Fruit fly (Drosophila melanogaster) whole organism, embryonic: ENCODE measurements around the gene CG14221.

Experiments used
- Ada2b ChIP-seq: fragments of 200-800 bp; sonication (Bioruptor generic); IDR thresholded peaks from 2 replicates; pipeline ENCODE4 v1.3.6; 2022; ENCODE audit warnings: missing biosample characterization, missing genetic modification characterization
- Atf6 ChIP-seq: fragments of 200-800 bp; sonication (Bioruptor generic); IDR thresholded peaks from 2 replicates; pipeline ENCODE4 v1.3.6; 2022; ENCODE audit warnings: missing biosample characterization, missing genetic modification characterization
- Bgb ChIP-seq: fragments of 200-800 bp; sonication (Bioruptor generic); IDR thresholded peaks from 2 replicates; pipeline ENCODE4 v1.3.6; 2022; ENCODE audit warnings: missing biosample characterization, missing genetic modification characterization; ENCODE audit not compliant: partially characterized antibody
- Blimp-1 ChIP-seq: fragments of 200-800 bp; sonication (Bioruptor generic); optimal IDR thresholded peaks from 3 replicates; lab custom pipeline; 2018; ENCODE audit warnings: missing biosample characterization, missing genetic modification characterization, mild to moderate bottlenecking, moderate library complexity, missing genetic modification reagents
- CG11247 ChIP-seq: fragments of 200-800 bp; sonication (Bioruptor generic); IDR thresholded peaks from 2 replicates; pipeline ENCODE4 v1.3.6; 2022; ENCODE audit warnings: missing biosample characterization, missing genetic modification characterization
- CG1233 ChIP-seq: fragments of 200-800 bp; sonication (Bioruptor generic); optimal IDR thresholded peaks from 4 replicates; lab custom pipeline; 2018; ENCODE audit warnings: missing biosample characterization, mild to moderate bottlenecking, missing genetic modification characterization
- CG13894 ChIP-seq: fragments of 200-800 bp; sonication (Bioruptor generic); optimal IDR thresholded peaks from 3 replicates; lab custom pipeline; 2018; ENCODE audit warnings: missing biosample characterization, mild to moderate bottlenecking, missing genetic modification characterization, moderate library complexity
- CG14860 ChIP-seq: fragments of 200-800 bp; sonication (Bioruptor generic); IDR thresholded peaks from 3 replicates; pipeline ENCODE4 v1.3.6; 2022; ENCODE audit warnings: missing biosample characterization, missing genetic modification characterization; ENCODE audit not compliant: partially characterized antibody
- CG16813 ChIP-seq: fragments of 200-800 bp; sonication (Bioruptor generic); IDR thresholded peaks from 3 replicates; pipeline ENCODE4 v1.3.6; 2022; ENCODE audit warnings: missing biosample characterization, missing genetic modification characterization; ENCODE audit not compliant: partially characterized antibody
- CG17361 ChIP-seq: fragments of 200-800 bp; sonication (Bioruptor generic); IDR thresholded peaks from 3 replicates; pipeline ENCODE4 v1.3.6; 2022; ENCODE audit warnings: missing biosample characterization, missing genetic modification characterization
- CG1792 ChIP-seq: fragments of 200-800 bp; sonication (Bioruptor generic); optimal IDR thresholded peaks from 2 replicates; lab custom pipeline; 2016; ENCODE audit warnings: missing biosample characterization, missing genetic modification characterization
- CG18764 ChIP-seq: fragments of 200-800 bp; sonication (Bioruptor generic); optimal IDR thresholded peaks from 3 replicates; lab custom pipeline; 2016; ENCODE audit warnings: missing biosample characterization, missing genetic modification characterization
- CG3163 ChIP-seq: fragments of 200-800 bp; sonication (Bioruptor generic); optimal IDR thresholded peaks from 3 replicates; lab custom pipeline; 2016; ENCODE audit warnings: missing biosample characterization, missing genetic modification characterization
- CG3995 ChIP-seq: fragments of 200-800 bp; sonication (Bioruptor generic); optimal IDR thresholded peaks from 3 replicates; lab custom pipeline; 2016; ENCODE audit warnings: missing biosample characterization, missing genetic modification characterization
- CG4328 ChIP-seq: fragments of 200-800 bp; sonication (Bioruptor generic); optimal IDR thresholded peaks from 3 replicates; lab custom pipeline; 2017; ENCODE audit warnings: missing biosample characterization, missing genetic modification reagents, missing genetic modification characterization
- CG5953 ChIP-seq: fragments of 200-800 bp; sonication (Bioruptor generic); IDR thresholded peaks from 2 replicates; pipeline ENCODE4 v1.3.6; 2022; ENCODE audit warnings: missing biosample characterization, missing genetic modification characterization
- CG6791 ChIP-seq: fragments of 200-800 bp; sonication (Bioruptor generic); IDR thresholded peaks from 3 replicates; pipeline ENCODE4 v1.3.6; 2022; ENCODE audit warnings: missing biosample characterization, missing genetic modification characterization; ENCODE audit not compliant: partially characterized antibody
- CG8359 ChIP-seq: fragments of 200-800 bp; sonication (Bioruptor generic); optimal IDR thresholded peaks from 2 replicates; lab custom pipeline; 2017; ENCODE audit warnings: missing biosample characterization, mild to moderate bottlenecking, missing genetic modification characterization, borderline replicate concordance
- CG9727 ChIP-seq: fragments of 200-800 bp; sonication (Bioruptor generic); optimal IDR thresholded peaks from 3 replicates; lab custom pipeline; 2017; ENCODE audit warnings: missing biosample characterization, mild to moderate bottlenecking, missing genetic modification characterization
- Doc3 ChIP-seq: fragments of 200-800 bp; sonication (Bioruptor generic); IDR thresholded peaks from 3 replicates; pipeline ENCODE4 v1.3.6; 2022; ENCODE audit warnings: missing biosample characterization, missing genetic modification characterization; ENCODE audit not compliant: partially characterized antibody
- Fer2 ChIP-seq: fragments of 200-800 bp; sonication (Bioruptor generic); optimal IDR thresholded peaks from 2 replicates; lab custom pipeline; 2018; ENCODE audit warnings: missing biosample characterization, mild to moderate bottlenecking, missing genetic modification characterization, moderate library complexity
- HLH4C ChIP-seq: fragments of 200-800 bp; sonication (Bioruptor generic); IDR thresholded peaks from 3 replicates; pipeline ENCODE4 v1.3.6; 2022; ENCODE audit warnings: missing biosample characterization, missing genetic modification characterization; ENCODE audit not compliant: partially characterized antibody
- Hr51 ChIP-seq, 2 experiments: fragments of 200-800 bp; sonication (Bioruptor generic); optimal IDR thresholded peaks; 2 replicates in 1 of 2; 3 replicates in 1 of 2; lab custom pipeline; 2016 to 2018; ENCODE audit warnings: missing biosample characterization in 2 of 2, missing genetic modification characterization in 2 of 2, mild to moderate bottlenecking in 1 of 2, moderate library complexity in 1 of 2
- Opbp ChIP-seq: fragments of 200-800 bp; sonication (Bioruptor generic); IDR thresholded peaks from 3 replicates; pipeline ENCODE4 v1.3.6; 2022; ENCODE audit warnings: missing biosample characterization, missing genetic modification characterization; ENCODE audit not compliant: partially characterized antibody
- Ptx1 ChIP-seq: fragments of 200-800 bp; sonication (Bioruptor generic); IDR thresholded peaks from 2 replicates; pipeline ENCODE4 v1.3.6; 2022; ENCODE audit warnings: missing biosample characterization, missing genetic modification characterization
- Scr ChIP-seq: fragments of 200-800 bp; sonication (Bioruptor generic); IDR thresholded peaks from 2 replicates; pipeline ENCODE4 v1.3.6; 2022; ENCODE audit warnings: missing biosample characterization, missing genetic modification characterization; ENCODE audit not compliant: partially characterized antibody
- Sox100B ChIP-seq: fragments of 200-800 bp; sonication (Bioruptor generic); optimal IDR thresholded peaks from 3 replicates; lab custom pipeline; 2018; ENCODE audit warnings: missing biosample characterization, mild to moderate bottlenecking, missing genetic modification characterization
- Sry-δ ChIP-seq: fragments of 200-800 bp; sonication (Bioruptor generic); optimal IDR thresholded peaks from 2 replicates; lab custom pipeline; 2016; ENCODE audit warnings: missing biosample characterization, missing genetic modification characterization
- ac ChIP-seq: fragments of 200-800 bp; sonication (Bioruptor generic); optimal IDR thresholded peaks from 3 replicates; lab custom pipeline; 2017; ENCODE audit warnings: missing biosample characterization, mild to moderate bottlenecking, missing genetic modification characterization
- ap ChIP-seq: fragments of 200-800 bp; sonication (Bioruptor generic); IDR thresholded peaks from 2 replicates; pipeline ENCODE4 v1.3.6; 2022; ENCODE audit warnings: missing biosample characterization, missing genetic modification characterization
- chinmo ChIP-seq: fragments of 200-800 bp; sonication (Bioruptor generic); IDR thresholded peaks from 4 replicates; pipeline ENCODE4 v1.3.6; 2022; ENCODE audit warnings: missing biosample characterization, missing genetic modification characterization; ENCODE audit not compliant: partially characterized antibody
- dimm ChIP-seq: fragments of 200-800 bp; sonication (Bioruptor generic); IDR thresholded peaks from 2 replicates; pipeline ENCODE4 v1.3.6; 2022; ENCODE audit warnings: missing biosample characterization, missing genetic modification characterization
- dmrt11E ChIP-seq: fragments of 200-800 bp; sonication (Bioruptor generic); optimal IDR thresholded peaks from 3 replicates; lab custom pipeline; 2018; ENCODE audit warnings: missing biosample characterization, mild to moderate bottlenecking, missing genetic modification characterization, moderate library complexity
- exex ChIP-seq: fragments of 200-800 bp; sonication (Bioruptor generic); optimal IDR thresholded peaks from 4 replicates; lab custom pipeline; 2018; ENCODE audit warnings: missing biosample characterization, mild to moderate bottlenecking, missing genetic modification characterization, moderate library complexity
- hbn ChIP-seq: fragments of 200-800 bp; sonication (Bioruptor generic); IDR thresholded peaks from 2 replicates; pipeline ENCODE4 v1.3.6; 2022; ENCODE audit warnings: missing biosample characterization, missing genetic modification characterization; ENCODE audit not compliant: partially characterized antibody
- luna ChIP-seq: fragments of 200-800 bp; sonication (Bioruptor generic); optimal IDR thresholded peaks from 2 replicates; lab custom pipeline; 2016; ENCODE audit warnings: missing biosample characterization, missing genetic modification characterization
- mld ChIP-seq: fragments of 200-800 bp; sonication (Bioruptor generic); IDR thresholded peaks from 3 replicates; pipeline ENCODE4 v1.3.6; 2022; ENCODE audit warnings: missing biosample characterization, missing genetic modification characterization; ENCODE audit not compliant: partially characterized antibody
- nerfin-2 ChIP-seq: fragments of 200-800 bp; sonication (Bioruptor generic); IDR thresholded peaks from 2 replicates; pipeline ENCODE4 v1.3.6; 2022; ENCODE audit warnings: missing biosample characterization, missing genetic modification characterization; ENCODE audit not compliant: partially characterized antibody
- nom ChIP-seq: fragments of 200-800 bp; sonication (Bioruptor generic); optimal IDR thresholded peaks from 2 replicates; lab custom pipeline; 2017; ENCODE audit warnings: missing biosample characterization, missing genetic modification characterization, mild to moderate bottlenecking, moderate library complexity, missing genetic modification reagents
- salm ChIP-seq: fragments of 200-800 bp; sonication (Bioruptor generic); optimal IDR thresholded peaks from 2 replicates; lab custom pipeline; 2018; ENCODE audit warnings: missing biosample characterization, mild to moderate bottlenecking, missing genetic modification characterization
- sens ChIP-seq: fragments of 200-800 bp; sonication (Bioruptor generic); peaks from one replicate; lab custom pipeline; 2016; ENCODE audit warnings: missing biosample characterization, missing genetic modification characterization
- sna ChIP-seq: fragments of 200-800 bp; sonication (Bioruptor generic); IDR thresholded peaks from 2 replicates; pipeline ENCODE4 v1.3.6; 2022; ENCODE audit warnings: missing biosample characterization, missing genetic modification characterization; ENCODE audit not compliant: partially characterized antibody
- vnd ChIP-seq: fragments of 200-800 bp; sonication (Bioruptor generic); IDR thresholded peaks from 3 replicates; pipeline ENCODE4 v1.3.6; 2022; ENCODE audit warnings: missing biosample characterization, missing genetic modification characterization; ENCODE audit not compliant: partially characterized antibody

CG14221 gene

dm6 chrX:19583317-19583716 lies 37.7 kb downstream of the CG14221 start, which contains the start of gene CG14204 (continued):
- TF ChIP-seq Sry-δ (GFP tag; lab: Kevin White, UChicago): no peak

dm6 chrX:19582732-19583131 lies 38.3 kb downstream of the CG14221 start:
- TF ChIP-seq Sox100B (GFP tag; lab: Kevin White, UChicago) (no peak), CG3995 (GFP tag; lab: Kevin White, UChicago) (no peak), nerfin-2 (peak; percentile 52), CG6791 (0 out of 3 replicates have a peak, but pooled peaks have one; percentile 35), CG17361 (GFP tag; lab: Robert Waterston, UW) (no peak), salm (no peak), mld (0 out of 3 replicates have a peak, but pooled peaks have one; percentile 24), Blimp-1 (GFP tag; lab: Kevin White, UChicago) (no peak), CG14860 (GFP tag; lab: Robert Waterston, UW) (peak; percentile 49; the same call in 1 of the 3 replicates), Ada2b (no peak), vnd (GFP tag; lab: Robert Waterston, UW) (peak; percentile 51; the same call in 2 of the 3 replicates), Scr (GFP tag; lab: Robert Waterston, UW) (peak; percentile 35; the same call in 1 of the 2 replicates), HLH4C (GFP tag; lab: Robert Waterston, UW) (peak; percentile 65), Bgb (GFP tag; lab: Robert Waterston, UW) (peak; percentile 33; the same call in 1 of the 2 replicates), CG16813 (peak; percentile 53; the same call in 1 of the 3 replicates), CG18764 (no peak), Ptx1 (GFP tag; lab: Robert Waterston, UW) (no peak), CG1233 (GFP tag; lab: Kevin White, UChicago) (no peak), sna (GFP tag; lab: Robert Waterston, UW) (peak; percentile 47; the same call in 1 of the 2 replicates)

- TF ChIP-seq dimm (GFP tag; lab: Robert Waterston, UW) (no peak), sens (GFP tag; lab: Kevin White, UChicago) (peak; percentile 35), CG5953 (GFP tag; lab: Robert Waterston, UW) (no peak), exex (peak; percentile 30)
Observed at dm6 chrX:19581881-19582280, 39.2 kb downstream of the CG14221 start, which contains the start of gene CG14218. CG14218 (minus strand) TSS chrX:19581981.

dm6 chrX:19579648-19580301 lies 41.3 kb downstream of the CG14221 start, which contains the start of gene Tao:
Tao (minus strand) TSS chrX:19579800.
- TF ChIP-seq luna (GFP tag; lab: Kevin White, UChicago) (no peak), nerfin-2 (peak; percentile 68), ap (no peak), ac (no peak), Atf6 (GFP tag; lab: Robert Waterston, UW) (no peak), nom (GFP tag; lab: Kevin White, UChicago) (no peak), Fer2 (no peak), CG3163 (GFP tag; lab: Kevin White, UChicago) (no peak), hbn (GFP tag; lab: Robert Waterston, UW) (peak; percentile 70), Hr51 (GFP tag; optimal IDR thresholded peaks at IDR 0.05; lab: Kevin White, UChicago) (no peak), chinmo (0 out of 4 replicates have a peak, but pooled peaks have one; percentile 24), Doc3 (GFP tag; lab: Robert Waterston, UW) (peak; percentile 76), CG13894 (tag; lab: Kevin White, UChicago) (no peak), CG4328 (no peak), CG9727 (GFP tag; lab: Kevin White, UChicago) (no peak), Opbp (GFP tag; lab: Robert Waterston, UW) (peak; percentile 53; the same call in 1 of the 3 replicates), CG1792 (no peak), CG11247 (GFP tag; lab: Robert Waterston, UW) (no peak), dmrt11E (tag; lab: Kevin White, UChicago) (no peak), CG8359 (no peak)
